Fruit fly (Drosophila melanogaster): ENCODE measurements around the gene foxo.

- no peak for TF ChIP-seq insv (optimal IDR thresholded peaks at IDR 0.05)
- TF ChIP-seq psq (optimal IDR thresholded peaks at IDR 0.05): no peak
- no peak for TF ChIP-seq Myc (optimal IDR thresholded peaks at IDR 0.05)
- no peak for TF ChIP-seq Sin3A (optimal IDR thresholded peaks at IDR 0.05)
These were observed 30.4 kb upstream of the foxo start for dm6 chr3R:14026212-14026952.

Data from Kc167 (cell line).